Worm (Caenorhabditis elegans) whole organism, mixed stage, embryonic: Measurements from ENCODE around the gene F45G2.9.

Experiments used
- M03D4.4 ChIP-seq: sonication (generic microtip); optimal IDR thresholded peaks from 2 replicates; lab custom pipeline; 2017; ENCODE audit warnings: mild to moderate bottlenecking, missing genetic modification characterization, missing compliant biosample characterization
- bed-3 ChIP-seq: fragments of 200-800 bp; sonication (Bioruptor generic); optimal IDR thresholded peaks from 3 replicates; lab custom pipeline; 2018; ENCODE audit warnings: mild to moderate bottlenecking, missing genetic modification characterization, moderate library complexity, missing compliant biosample characterization
- blmp-1 ChIP-seq: fragments of 150-350 bp; optimal IDR thresholded peaks from 2 replicates; lab custom pipeline; 2014; ENCODE audit warnings: missing biosample characterization, missing genetic modification characterization
- ceh-39 ChIP-seq: fragments of 150-350 bp; optimal IDR thresholded peaks from 2 replicates; lab custom pipeline; 2014; ENCODE audit warnings: missing biosample characterization, missing genetic modification characterization
- ceh-43 ChIP-seq: fragments of 200-800 bp; sonication (Bioruptor generic); optimal IDR thresholded peaks from 2 replicates; lab custom pipeline; 2018; ENCODE audit warnings: mild to moderate bottlenecking, missing genetic modification characterization, moderate library complexity, missing compliant biosample characterization
- ceh-83 ChIP-seq: fragments of 200-800 bp; sonication (Bioruptor generic); optimal IDR thresholded peaks from 2 replicates; lab custom pipeline; 2018; ENCODE audit warnings: mild to moderate bottlenecking, missing genetic modification characterization, missing compliant biosample characterization
- ces-1 ChIP-seq: fragments of 150-350 bp; optimal IDR thresholded peaks from 2 replicates; lab custom pipeline; 2014; ENCODE audit warnings: missing biosample characterization, missing genetic modification reagents, missing genetic modification characterization
- cnd-1 ChIP-seq: fragments of 200-800 bp; sonication (Bioruptor generic); optimal IDR thresholded peaks from 2 replicates; lab custom pipeline; 2018; ENCODE audit warnings: mild to moderate bottlenecking, missing genetic modification characterization, missing compliant biosample characterization
- elt-1 ChIP-seq: sonication (generic microtip); optimal IDR thresholded peaks from 2 replicates; lab custom pipeline; 2017; ENCODE audit warnings: missing genetic modification characterization, mild to moderate bottlenecking, missing compliant biosample characterization, antibody characterized with exemption, moderate library complexity, borderline replicate concordance; ENCODE audit not compliant: insufficient read depth
- elt-3 ChIP-seq: fragments of 150-350 bp; optimal IDR thresholded peaks from 2 replicates; lab custom pipeline; 2014; ENCODE audit warnings: missing biosample characterization, missing genetic modification characterization
- flh-1 ChIP-seq: fragments of 200-800 bp; sonication (Bioruptor generic); optimal IDR thresholded peaks from 2 replicates; lab custom pipeline; 2018; ENCODE audit warnings: mild to moderate bottlenecking, missing genetic modification characterization, moderate library complexity, missing compliant biosample characterization
- ham-2 ChIP-seq: fragments of 200-800 bp; sonication (Bioruptor generic); optimal IDR thresholded peaks from 2 replicates; lab custom pipeline; 2018; ENCODE audit warnings: mild to moderate bottlenecking, missing genetic modification characterization, missing compliant biosample characterization
- hlh-1 ChIP-seq: fragments of 150-350 bp; optimal IDR thresholded peaks from 2 replicates; lab custom pipeline; 2014; ENCODE audit warnings: missing biosample characterization, missing genetic modification reagents, missing genetic modification characterization
- lin-13 ChIP-seq: fragments of 150-350 bp; optimal IDR thresholded peaks from 2 replicates; lab custom pipeline; 2014; ENCODE audit warnings: missing biosample characterization, missing genetic modification characterization
- lin-32 ChIP-seq: fragments of 200-800 bp; sonication (Bioruptor generic); optimal IDR thresholded peaks from 2 replicates; lab custom pipeline; 2018; ENCODE audit warnings: mild to moderate bottlenecking, missing genetic modification characterization, missing compliant biosample characterization
- lsy-2 ChIP-seq: fragments of 150-350 bp; optimal IDR thresholded peaks from 2 replicates; lab custom pipeline; 2014; ENCODE audit warnings: missing biosample characterization, missing genetic modification characterization
- mab-5 ChIP-seq: fragments of 150-350 bp; optimal IDR thresholded peaks from 2 replicates; lab custom pipeline; 2014; ENCODE audit warnings: missing biosample characterization, missing genetic modification characterization
- mep-1 ChIP-seq: fragments of 150-350 bp; optimal IDR thresholded peaks from 2 replicates; lab custom pipeline; 2017; ENCODE audit warnings: missing biosample characterization, missing genetic modification reagents, missing genetic modification characterization, inconsistent platforms
- mls-2 ChIP-seq: sonication (generic microtip); optimal IDR thresholded peaks from 2 replicates; lab custom pipeline; 2016; ENCODE audit warnings: mild to moderate bottlenecking, missing genetic modification characterization, moderate library complexity, missing compliant biosample characterization
- nhr-12 ChIP-seq: fragments of 150-350 bp; optimal IDR thresholded peaks from 2 replicates; lab custom pipeline; 2014; ENCODE audit warnings: missing biosample characterization, missing genetic modification characterization
- nhr-2 ChIP-seq: fragments of 150-350 bp; optimal IDR thresholded peaks from 2 replicates; lab custom pipeline; 2014; ENCODE audit warnings: missing biosample characterization, missing genetic modification characterization
- nhr-237 ChIP-seq: fragments of 150-350 bp; optimal IDR thresholded peaks from 2 replicates; lab custom pipeline; 2014; ENCODE audit warnings: missing biosample characterization, missing genetic modification characterization
- nhr-28 ChIP-seq: fragments of 150-350 bp; optimal IDR thresholded peaks from 2 replicates; lab custom pipeline; 2014; ENCODE audit warnings: missing biosample characterization, missing genetic modification characterization
- nhr-76 ChIP-seq: sonication (generic microtip); optimal IDR thresholded peaks from 2 replicates; lab custom pipeline; 2017; ENCODE audit warnings: missing biosample characterization, missing genetic modification characterization
- pha-4 ChIP-seq: fragments of 150-350 bp; optimal IDR thresholded peaks from 2 replicates; lab custom pipeline; 2018; ENCODE audit warnings: missing biosample characterization, missing genetic modification reagents, missing genetic modification characterization
- sem-2 ChIP-seq: fragments of 200-800 bp; sonication (Bioruptor generic); optimal IDR thresholded peaks from 2 replicates; lab custom pipeline; 2018; ENCODE audit warnings: mild to moderate bottlenecking, missing genetic modification characterization, missing compliant biosample characterization
- snpc-4 ChIP-seq: fragments of 150-350 bp; optimal IDR thresholded peaks from 2 replicates; lab custom pipeline; 2014; ENCODE audit warnings: missing biosample characterization, missing genetic modification characterization
- sptf-1 ChIP-seq: sonication (generic microtip); optimal IDR thresholded peaks from 2 replicates; lab custom pipeline; 2017; ENCODE audit warnings: mild to moderate bottlenecking, missing genetic modification characterization, moderate library complexity, missing compliant biosample characterization
- tbx-8 ChIP-seq: fragments of 200-800 bp; sonication (Bioruptor generic); optimal IDR thresholded peaks from 2 replicates; lab custom pipeline; 2018; ENCODE audit warnings: mild to moderate bottlenecking, missing genetic modification characterization, moderate library complexity, missing compliant biosample characterization
- unc-39 ChIP-seq: fragments of 150-350 bp; optimal IDR thresholded peaks from 2 replicates; lab custom pipeline; 2014; ENCODE audit warnings: missing biosample characterization, missing genetic modification characterization
- unc-62 ChIP-seq: fragments of 150-350 bp; optimal IDR thresholded peaks from 2 replicates; lab custom pipeline; 2014; ENCODE audit warnings: missing biosample characterization, missing genetic modification reagents, missing genetic modification characterization
- zip-8 ChIP-seq: fragments of 150-350 bp; optimal IDR thresholded peaks from 2 replicates; lab custom pipeline; 2014; ENCODE audit warnings: missing biosample characterization, missing genetic modification characterization

The F45G2.9 gene

ce11 chrIII:13452824-13453223, 16.1 kb upstream of the F45G2.9 start:
- no peak for TF ChIP-seq blmp-1
- no peak for TF ChIP-seq flh-1
- no peak for TF ChIP-seq ces-1 (GFP tag; lab: Kevin White, UChicago)
- no peak for TF ChIP-seq nhr-237 (tag; lab: Kevin White, UChicago)
- TF ChIP-seq sptf-1 (tag; lab: Kevin White, UChicago) = no peak
- no peak for TF ChIP-seq mls-2
- no peak for TF ChIP-seq nhr-76
- no peak for TF ChIP-seq ceh-43 (GFP tag; lab: Kevin White, UChicago)
- no peak for TF ChIP-seq ceh-83 (GFP tag; lab: Kevin White, UChicago)
- TF ChIP-seq elt-1 (tag; lab: Kevin White, UChicago) = no peak
- no peak for TF ChIP-seq pha-4
- TF ChIP-seq nhr-12 (tag; lab: Kevin White, UChicago) = no peak
- no peak for TF ChIP-seq hlh-1 (tag; lab: Kevin White, UChicago)
- no peak for TF ChIP-seq unc-39 (tag; lab: Kevin White, UChicago)
- TF ChIP-seq nhr-28 (tag; lab: Kevin White, UChicago) = no peak
- TF ChIP-seq elt-3 (tag; lab: Kevin White, UChicago) = no peak
- no peak for TF ChIP-seq zip-8 (tag; lab: Kevin White, UChicago)
- TF ChIP-seq bed-3 = no peak

ce11 chrIII:13439415-13439814, 2.7 kb upstream of the F45G2.9 start, which contains the start of gene ciao-2B:
TSS of gene ciao-2B (minus strand) at chrIII:13439544.
- no peak for TF ChIP-seq ceh-39

- no peak for TF ChIP-seq mab-5 (tag; lab: Kevin White, UChicago)
- no peak for TF ChIP-seq ceh-43 (GFP tag; lab: Kevin White, UChicago)
- no peak for TF ChIP-seq lin-32 (GFP tag; lab: Kevin White, UChicago)
- no peak for TF ChIP-seq mep-1 (tag; lab: Kevin White, UChicago)
- no peak for TF ChIP-seq ces-1 (GFP tag; lab: Kevin White, UChicago)
- no peak for TF ChIP-seq elt-3 (tag; lab: Kevin White, UChicago)
- TF ChIP-seq blmp-1 = no peak
- no peak for TF ChIP-seq zip-8 (tag; lab: Kevin White, UChicago)
- TF ChIP-seq ceh-39 = no peak
- TF ChIP-seq unc-62 (GFP tag; lab: Kevin White, UChicago) = no peak
- no peak for TF ChIP-seq lsy-2 (tag; lab: Kevin White, UChicago)
- TF ChIP-seq nhr-237 (tag; lab: Kevin White, UChicago) = no peak
- no peak for TF ChIP-seq nhr-2 (tag; lab: Kevin White, UChicago)
- no peak for TF ChIP-seq M03D4.4 (tag; lab: Kevin White, UChicago)
- no peak for TF ChIP-seq sem-2 (GFP tag; lab: Kevin White, UChicago)
- TF ChIP-seq lin-13 (tag; lab: Kevin White, UChicago) = no peak
- TF ChIP-seq ham-2 (GFP tag; lab: Kevin White, UChicago) = no peak
- TF ChIP-seq ceh-83 (GFP tag; lab: Kevin White, UChicago) = no peak
- no peak for TF ChIP-seq snpc-4 (tag; lab: Kevin White, UChicago)
These were observed 1.2 kb downstream of the F45G2.9 start, which contains the start of gene F45G2.8 for ce11 chrIII:13435570-13435969. TSS of gene F45G2.8 (minus strand) at chrIII:13435670.

DNA sequence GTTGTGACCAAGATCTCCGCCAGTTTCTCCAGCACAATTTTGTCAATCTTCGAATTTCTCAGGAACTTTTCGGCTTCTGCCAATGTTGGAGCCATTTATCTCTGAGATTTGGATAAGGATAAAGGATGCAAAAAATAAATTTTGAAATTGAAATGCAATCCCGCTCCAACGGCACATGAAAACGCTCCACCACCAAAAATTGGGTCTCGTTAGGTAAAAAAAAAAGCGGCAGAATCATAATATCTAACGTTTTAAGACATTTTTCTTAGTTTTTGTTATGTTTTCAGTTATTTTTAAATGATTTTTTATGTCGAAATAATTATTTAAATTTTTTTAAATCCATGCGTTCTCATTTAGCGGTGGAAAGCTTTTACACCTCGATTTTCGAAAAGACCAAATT, 2.3 kb downstream of the F45G2.9 start, which contains the start of gene F45G2.7:
F45G2.7 (minus strand) TSS at position 101 of the 400 bp plus-strand sequence.
- TF ChIP-seq nhr-76 (no peak), pha-4 (no peak), ham-2 (GFP tag; lab: Kevin White, UChicago) (no peak), lin-13 (tag; lab: Kevin White, UChicago) (no peak), zip-8 (tag; lab: Kevin White, UChicago) (no peak), unc-39 (tag; lab: Kevin White, UChicago) (no peak), bed-3 (no peak), lin-32 (GFP tag; lab: Kevin White, UChicago) (no peak), nhr-237 (tag; lab: Kevin White, UChicago) (no peak), sem-2 (GFP tag; lab: Kevin White, UChicago) (no peak), sptf-1 (tag; lab: Kevin White, UChicago) (no peak), blmp-1 (no peak), mab-5 (tag; lab: Kevin White, UChicago) (no peak), tbx-8 (GFP tag; lab: Kevin White, UChicago) (no peak), lsy-2 (tag; lab: Kevin White, UChicago) (no peak), cnd-1 (tag; lab: Kevin White, UChicago) (no peak), nhr-28 (tag; lab: Kevin White, UChicago) (no peak)
